Fruit fly (Drosophila melanogaster) whole organism, embryonic: ENCODE measurements around the gene CG10300.

Experiments used
- ATbp ChIP-seq: fragments of 200-800 bp; sonication (Bioruptor generic); optimal IDR thresholded peaks from 2 replicates; lab custom pipeline; 2017; ENCODE audit warnings: missing biosample characterization, mild to moderate bottlenecking, missing genetic modification characterization, missing genetic modification reagents
- Adf1 ChIP-seq: fragments of 200-800 bp; sonication (Bioruptor generic); IDR thresholded peaks from 2 replicates; pipeline ENCODE4 v1.3.6; 2022; ENCODE audit warnings: missing biosample characterization, missing genetic modification characterization
- C15 ChIP-seq: fragments of 200-800 bp; sonication (Bioruptor generic); IDR thresholded peaks from 3 replicates; pipeline ENCODE4 v1.3.6; 2022; ENCODE audit warnings: missing biosample characterization, missing genetic modification characterization
- CG10959 ChIP-seq: fragments of 200-800 bp; sonication (Bioruptor generic); IDR thresholded peaks from 2 replicates; pipeline ENCODE4 v1.3.6; 2022; ENCODE audit warnings: missing biosample characterization, missing genetic modification characterization
- CG12391 ChIP-seq: fragments of 200-800 bp; sonication (Bioruptor generic); optimal IDR thresholded peaks from 3 replicates; lab custom pipeline; 2018; ENCODE audit warnings: missing biosample characterization, mild to moderate bottlenecking, missing genetic modification characterization, moderate library complexity
- CG13775 ChIP-seq: fragments of 200-800 bp; sonication (Bioruptor generic); optimal IDR thresholded peaks from 3 replicates; lab custom pipeline; 2017; ENCODE audit warnings: missing biosample characterization, mild to moderate bottlenecking, missing genetic modification characterization
- CG14050 ChIP-seq: fragments of 200-800 bp; sonication (Bioruptor generic); IDR thresholded peaks from 3 replicates; pipeline ENCODE4 v1.3.6; 2022; ENCODE audit warnings: missing biosample characterization, missing genetic modification characterization
- CG1603 ChIP-seq: fragments of 200-800 bp; sonication (Bioruptor generic); optimal IDR thresholded peaks from 2 replicates; lab custom pipeline; 2019; ENCODE audit warnings: missing biosample characterization, mild to moderate bottlenecking, missing genetic modification characterization, moderate library complexity
- CG16779 ChIP-seq: fragments of 200-800 bp; sonication (Bioruptor generic); IDR thresholded peaks from 2 replicates; pipeline ENCODE4 v1.3.6; 2022; ENCODE audit warnings: missing biosample characterization, missing genetic modification characterization
- CG1792 ChIP-seq: fragments of 200-800 bp; sonication (Bioruptor generic); optimal IDR thresholded peaks from 2 replicates; lab custom pipeline; 2016; ENCODE audit warnings: missing biosample characterization, missing genetic modification characterization
- CG2875 ChIP-seq: fragments of 200-800 bp; sonication (Bioruptor generic); optimal IDR thresholded peaks from 2 replicates; lab custom pipeline; 2017; ENCODE audit warnings: missing biosample characterization, mild to moderate bottlenecking, missing genetic modification characterization, missing genetic modification reagents
- CG30020 ChIP-seq: fragments of 200-800 bp; optimal IDR thresholded peaks from 2 replicates; lab custom pipeline; 2019; ENCODE audit warnings: missing biosample characterization, mild to moderate bottlenecking, missing genetic modification characterization, moderate library complexity
- CG34224 ChIP-seq: fragments of 200-800 bp; sonication (Bioruptor generic); IDR thresholded peaks from 3 replicates; pipeline ENCODE4 v1.3.6; 2022; ENCODE audit warnings: missing biosample characterization, missing genetic modification characterization; ENCODE audit not compliant: partially characterized antibody
- CG3995 ChIP-seq: fragments of 200-800 bp; sonication (Bioruptor generic); optimal IDR thresholded peaks from 3 replicates; lab custom pipeline; 2016; ENCODE audit warnings: missing biosample characterization, missing genetic modification characterization
- CG43689 ChIP-seq: fragments of 200-800 bp; sonication (Bioruptor generic); IDR thresholded peaks from 2 replicates; pipeline ENCODE4 v1.3.6; 2022; ENCODE audit warnings: missing biosample characterization, missing genetic modification characterization
- CG6765 ChIP-seq: fragments of 200-800 bp; sonication (Bioruptor generic); optimal IDR thresholded peaks from 3 replicates; lab custom pipeline; 2017; ENCODE audit warnings: missing biosample characterization, mild to moderate bottlenecking, missing genetic modification characterization
- CG8944 ChIP-seq: fragments of 200-800 bp; sonication (Bioruptor generic); optimal IDR thresholded peaks from 3 replicates; lab custom pipeline; 2016; ENCODE audit warnings: missing biosample characterization, missing genetic modification characterization
- CG9215 ChIP-seq: fragments of 200-800 bp; sonication (Bioruptor generic); IDR thresholded peaks from 2 replicates; pipeline ENCODE4 v1.3.6; 2022; ENCODE audit warnings: missing biosample characterization, missing genetic modification characterization
- Deaf1 ChIP-seq: fragments of 200-800 bp; optimal IDR thresholded peaks from 3 replicates; lab custom pipeline; 2019; ENCODE audit warnings: missing biosample characterization, mild to moderate bottlenecking, missing genetic modification characterization, moderate library complexity
- GATAe ChIP-seq: fragments of 200-800 bp; sonication (Bioruptor generic); conservative IDR thresholded peaks from 2 replicates; pipeline ENCODE4 v1.3.6; 2022; ENCODE audit warnings: missing biosample characterization, missing genetic modification characterization
- HLH54F ChIP-seq: fragments of 200-800 bp; sonication (Bioruptor generic); optimal IDR thresholded peaks from 3 replicates; lab custom pipeline; 2016; ENCODE audit warnings: missing biosample characterization, missing genetic modification characterization
- HLHmδ ChIP-seq: fragments of 200-800 bp; sonication (Bioruptor generic); optimal IDR thresholded peaks from 2 replicates; lab custom pipeline; 2018; ENCODE audit warnings: missing biosample characterization, mild to moderate bottlenecking, missing genetic modification characterization, moderate library complexity
- Hr51 ChIP-seq, 2 experiments: fragments of 200-800 bp; sonication (Bioruptor generic); optimal IDR thresholded peaks; 2 replicates in 1 of 2; 3 replicates in 1 of 2; lab custom pipeline; 2016 to 2018; ENCODE audit warnings: missing biosample characterization in 2 of 2, missing genetic modification characterization in 2 of 2, mild to moderate bottlenecking in 1 of 2, moderate library complexity in 1 of 2
- Hsf ChIP-seq: fragments of 200-800 bp; sonication (Bioruptor generic); optimal IDR thresholded peaks from 3 replicates; lab custom pipeline; 2016; ENCODE audit warnings: missing biosample characterization, missing genetic modification characterization
- NK7.1 ChIP-seq: fragments of 200-800 bp; sonication (Bioruptor generic); optimal IDR thresholded peaks from 3 replicates; lab custom pipeline; 2016; ENCODE audit warnings: missing biosample characterization, missing genetic modification characterization
- Neu2 ChIP-seq: fragments of 200-800 bp; sonication (Bioruptor generic); optimal IDR thresholded peaks from 3 replicates; lab custom pipeline; 2016; ENCODE audit warnings: missing biosample characterization, missing genetic modification characterization, borderline replicate concordance
- NfI ChIP-seq: fragments of 200-800 bp; sonication (Bioruptor generic); optimal IDR thresholded peaks from 3 replicates; lab custom pipeline; 2018; ENCODE audit warnings: missing biosample characterization, mild to moderate bottlenecking, missing genetic modification characterization, moderate library complexity
- Oaz ChIP-seq: fragments of 200-800 bp; sonication (Bioruptor generic); IDR thresholded peaks from 2 replicates; pipeline ENCODE4 v1.3.6; 2022; ENCODE audit warnings: missing biosample characterization, missing genetic modification characterization
- Sry-β ChIP-seq: fragments of 200-800 bp; sonication (Bioruptor generic); optimal IDR thresholded peaks from 2 replicates; lab custom pipeline; 2018; ENCODE audit warnings: missing biosample characterization, mild to moderate bottlenecking, missing genetic modification characterization, moderate library complexity
- Sry-δ ChIP-seq: fragments of 200-800 bp; sonication (Bioruptor generic); optimal IDR thresholded peaks from 2 replicates; lab custom pipeline; 2016; ENCODE audit warnings: missing biosample characterization, missing genetic modification characterization
- Ssrp ChIP-seq: fragments of 200-800 bp; sonication (Bioruptor generic); optimal IDR thresholded peaks from 2 replicates; lab custom pipeline; 2018; ENCODE audit warnings: missing biosample characterization, mild to moderate bottlenecking, missing genetic modification characterization, moderate library complexity
- ab ChIP-seq: fragments of 200-800 bp; sonication (Bioruptor generic); optimal IDR thresholded peaks from 2 replicates; lab custom pipeline; 2016; ENCODE audit warnings: missing biosample characterization, missing genetic modification characterization
- ara ChIP-seq: fragments of 200-800 bp; sonication (Bioruptor generic); IDR thresholded peaks from 2 replicates; pipeline ENCODE4 v1.3.6; 2022; ENCODE audit warnings: missing biosample characterization, missing genetic modification characterization
- bowl ChIP-seq: fragments of 200-800 bp; sonication (Bioruptor generic); IDR thresholded peaks from 2 replicates; pipeline ENCODE4 v1.3.6; 2022; ENCODE audit warnings: missing biosample characterization, missing genetic modification characterization
- br ChIP-seq: fragments of >200 bp; optimal IDR thresholded peaks from 2 replicates; lab custom pipeline; 2017
- chinmo ChIP-seq: fragments of 200-800 bp; sonication (Bioruptor generic); IDR thresholded peaks from 4 replicates; pipeline ENCODE4 v1.3.6; 2022; ENCODE audit warnings: missing biosample characterization, missing genetic modification characterization; ENCODE audit not compliant: partially characterized antibody
- da ChIP-seq: fragments of 200-800 bp; sonication (Bioruptor generic); optimal IDR thresholded peaks from 2 replicates; lab custom pipeline; 2016; ENCODE audit warnings: missing biosample characterization, missing genetic modification characterization
- gro ChIP-seq: fragments of 200-800 bp; sonication (Bioruptor generic); optimal IDR thresholded peaks from 2 replicates; lab custom pipeline; 2016; ENCODE audit warnings: missing biosample characterization, missing genetic modification characterization
- kni ChIP-seq: fragments of 200-800 bp; sonication (Bioruptor generic); optimal IDR thresholded peaks from 3 replicates; lab custom pipeline; 2017; ENCODE audit warnings: mild to moderate bottlenecking, missing biosample characterization, missing genetic modification reagents, missing genetic modification characterization
- nerfin-2 ChIP-seq: fragments of 200-800 bp; sonication (Bioruptor generic); IDR thresholded peaks from 2 replicates; pipeline ENCODE4 v1.3.6; 2022; ENCODE audit warnings: missing biosample characterization, missing genetic modification characterization; ENCODE audit not compliant: partially characterized antibody
- odd ChIP-seq: fragments of 200-800 bp; sonication (Bioruptor generic); optimal IDR thresholded peaks from 2 replicates; lab custom pipeline; 2017; ENCODE audit warnings: missing biosample characterization, mild to moderate bottlenecking, missing genetic modification characterization
- pho ChIP-seq: fragments of 200-800 bp; sonication (Bioruptor generic); optimal IDR thresholded peaks from 2 replicates; lab custom pipeline; 2016; ENCODE audit warnings: missing biosample characterization, missing genetic modification characterization
- phol ChIP-seq: fragments of 200-800 bp; sonication (Bioruptor generic); optimal IDR thresholded peaks from 3 replicates; lab custom pipeline; 2018; ENCODE audit warnings: missing biosample characterization, mild to moderate bottlenecking, missing genetic modification characterization, moderate library complexity
- pros ChIP-seq: fragments of 200-800 bp; sonication (Bioruptor generic); optimal IDR thresholded peaks from 3 replicates; lab custom pipeline; 2019; ENCODE audit warnings: missing biosample characterization, mild to moderate bottlenecking, missing genetic modification characterization, moderate library complexity
- run ChIP-seq: fragments of 200-800 bp; sonication (Bioruptor generic); optimal IDR thresholded peaks from 3 replicates; lab custom pipeline; 2018; ENCODE audit warnings: missing biosample characterization, mild to moderate bottlenecking, missing genetic modification characterization
- slp2 ChIP-seq: fragments of 200-800 bp; sonication (Bioruptor generic); optimal IDR thresholded peaks from 2 replicates; lab custom pipeline; 2016; ENCODE audit warnings: missing biosample characterization, missing genetic modification characterization
- sug ChIP-seq: fragments of 200-800 bp; optimal IDR thresholded peaks from 2 replicates; lab custom pipeline; 2019; ENCODE audit warnings: missing biosample characterization, mild to moderate bottlenecking, missing genetic modification characterization, moderate library complexity
- ttk ChIP-seq: fragments of 200-800 bp; sonication (Bioruptor generic); IDR thresholded peaks from 2 replicates; pipeline ENCODE4 v2.1.2; 2022; ENCODE audit warnings: missing biosample characterization, missing genetic modification characterization
- tup ChIP-seq: fragments of 200-800 bp; sonication (Bioruptor generic); optimal IDR thresholded peaks from 2 replicates; lab custom pipeline; 2016; ENCODE audit warnings: missing biosample characterization, mild to moderate bottlenecking, missing genetic modification characterization, moderate library complexity
- unpg ChIP-seq: fragments of 200-800 bp; sonication (Bioruptor generic); optimal IDR thresholded peaks from 3 replicates; lab custom pipeline; 2018; ENCODE audit warnings: missing biosample characterization, mild to moderate bottlenecking, missing genetic modification characterization, moderate library complexity
- vfl ChIP-seq: fragments of 200-800 bp; sonication (Bioruptor generic); optimal IDR thresholded peaks from 2 replicates; lab custom pipeline; 2016; ENCODE audit warnings: missing biosample characterization, missing genetic modification characterization

Gene CG10300

dm6 chr3R:23732990-23733512, 21.7 kb downstream of the CG10300 start, which contains the start of the genes Hmgcr and Rpn9 (continued):
- no peak for TF ChIP-seq NK7.1 (GFP tag; lab: Kevin White, UChicago)
- TF ChIP-seq CG1792 (GFP tag; lab: Kevin White, UChicago), result no peak
- TF ChIP-seq tup (GFP tag; lab: Kevin White, UChicago), result no peak
- TF ChIP-seq NfI (GFP tag; lab: Kevin White, UChicago), result peak; percentile 30
- TF ChIP-seq sug (tag; lab: Kevin White, UChicago), result peak; percentile 33
- TF ChIP-seq CG6765, result peak; percentile 15
- no peak for TF ChIP-seq CG16779
- no peak for TF ChIP-seq CG2875 (GFP tag; lab: Kevin White, UChicago)
- TF ChIP-seq CG3995, result peak; percentile 24
- no peak for TF ChIP-seq ab (GFP tag; lab: Kevin White, UChicago)
- no peak for TF ChIP-seq Hsf (GFP tag; lab: Kevin White, UChicago)
- TF ChIP-seq CG1603 (tag; lab: Kevin White, UChicago), result peak; percentile 58
- peak; percentile 63 for TF ChIP-seq CG12391
- TF ChIP-seq ttk (GFP tag; lab: Robert Waterston, UW), result no peak
- TF ChIP-seq CG34224 (GFP tag; lab: Robert Waterston, UW), result peak; percentile 38; the same call in 1 of the 3 replicates
- TF ChIP-seq pho (GFP tag; lab: Kevin White, UChicago), result no peak
- no peak for TF ChIP-seq da (GFP tag; lab: Kevin White, UChicago)
- TF ChIP-seq Adf1 (GFP tag; lab: Robert Waterston, UW), result peak; percentile 44; the same call in 1 of the 2 replicates
- peak; percentile 27 for TF ChIP-seq gro
- TF ChIP-seq ATbp (GFP tag; lab: Kevin White, UChicago), result no peak
- no peak for TF ChIP-seq slp2
- TF ChIP-seq run (tag; lab: Kevin White, UChicago), result no peak
- no peak for TF ChIP-seq Neu2 (GFP tag; lab: Kevin White, UChicago)
- no peak for TF ChIP-seq nerfin-2 (GFP tag; lab: Robert Waterston, UW)
- TF ChIP-seq CG43689 (GFP tag; lab: Robert Waterston, UW), result no peak
- peak; percentile 65 for TF ChIP-seq phol (tag; lab: Kevin White, UChicago)
- TF ChIP-seq Sry-β (GFP tag; lab: Kevin White, UChicago), result peak; percentile 10
- no peak for TF ChIP-seq br (lab: Kevin White, UChicago)
- TF ChIP-seq Ssrp (tag; lab: Kevin White, UChicago), result no peak
- TF ChIP-seq CG9215, result no peak
- TF ChIP-seq Oaz, result no peak
- TF ChIP-seq CG14050 (GFP tag; lab: Robert Waterston, UW), result no peak
- peak in 1 of 2 experiments; percentile 11 for TF ChIP-seq Hr51 (GFP tag; optimal IDR thresholded peaks at IDR 0.05; lab: Kevin White, UChicago)
- TF ChIP-seq HLHmδ (GFP tag; lab: Kevin White, UChicago), result peak; percentile 72
- TF ChIP-seq GATAe (GFP tag; lab: Robert Waterston, UW), result no peak
- no peak for TF ChIP-seq Deaf1 (tag; lab: Kevin White, UChicago)
- no peak for TF ChIP-seq CG13775
- TF ChIP-seq bowl (GFP tag; lab: Robert Waterston, UW), result no peak
- no peak for TF ChIP-seq odd
- TF ChIP-seq Sry-δ, result peak; percentile 52
- no peak for TF ChIP-seq kni
- no peak for TF ChIP-seq CG8944 (GFP tag; lab: Kevin White, UChicago)
- TF ChIP-seq vfl (GFP tag; lab: Kevin White, UChicago), result no peak
- TF ChIP-seq CG10959 (GFP tag; lab: Robert Waterston, UW), result no peak
- TF ChIP-seq HLH54F (GFP tag; lab: Kevin White, UChicago), result no peak
- TF ChIP-seq unpg, result peak; percentile 21
- TF ChIP-seq chinmo (GFP tag; lab: Robert Waterston, UW), result no peak
- TF ChIP-seq ara (GFP tag; lab: Robert Waterston, UW), result no peak
- no peak for TF ChIP-seq pros (GFP tag; lab: Kevin White, UChicago)
- peak; percentile 20 for TF ChIP-seq CG30020 (tag; lab: Kevin White, UChicago)
- TF ChIP-seq C15, result no peak
